Fruit fly (Drosophila melanogaster) whole organism, embryonic: ENCODE results near the gene mbc.
A peak's percentile ranks its signal among the peaks of the same experiment; 100 is the strongest.

Experiments used
- Abd-B ChIP-seq: fragments of 200-800 bp; sonication (Bioruptor generic); optimal IDR thresholded peaks from 2 replicates; lab custom pipeline; 2018; ENCODE audit warnings: missing biosample characterization, mild to moderate bottlenecking, missing genetic modification characterization, moderate library complexity
- Atf6 ChIP-seq: fragments of 200-800 bp; sonication (Bioruptor generic); IDR thresholded peaks from 2 replicates; pipeline ENCODE4 v1.3.6; 2022; ENCODE audit warnings: missing biosample characterization, missing genetic modification characterization
- BEAF-32 ChIP-seq: fragments of 200-800 bp; sonication (Bioruptor generic); optimal IDR thresholded peaks from 3 replicates; lab custom pipeline; 2017; ENCODE audit warnings: missing biosample characterization, missing genetic modification characterization, mild to moderate bottlenecking, moderate library complexity, missing genetic modification reagents
- CG10543 ChIP-seq: fragments of 200-800 bp; sonication (Bioruptor generic); optimal IDR thresholded peaks from 3 replicates; lab custom pipeline; 2017; ENCODE audit warnings: missing biosample characterization, mild to moderate bottlenecking, missing genetic modification characterization, moderate library complexity
- CG10654 ChIP-seq: fragments of 200-800 bp; sonication (Bioruptor generic); optimal IDR thresholded peaks from 2 replicates; lab custom pipeline; 2016; ENCODE audit warnings: missing biosample characterization, missing genetic modification characterization
- CG11504 ChIP-seq: fragments of 200-800 bp; sonication (Bioruptor generic); optimal IDR thresholded peaks from 3 replicates; lab custom pipeline; 2019; ENCODE audit warnings: missing biosample characterization, mild to moderate bottlenecking, missing genetic modification characterization, moderate library complexity
- CG12942 ChIP-seq: fragments of 200-800 bp; sonication (Bioruptor generic); optimal IDR thresholded peaks from 3 replicates; lab custom pipeline; 2016; ENCODE audit warnings: missing biosample characterization, missing genetic modification characterization
- CG13296 ChIP-seq: fragments of 200-800 bp; sonication (Bioruptor generic); optimal IDR thresholded peaks from 3 replicates; lab custom pipeline; 2018; ENCODE audit warnings: missing biosample characterization, mild to moderate bottlenecking, missing genetic modification characterization
- CG14014 ChIP-seq: fragments of 200-800 bp; sonication (Bioruptor generic); IDR thresholded peaks from 2 replicates; pipeline ENCODE4 v1.3.6; 2022; ENCODE audit warnings: missing biosample characterization, missing genetic modification characterization
- CG14667 ChIP-seq: fragments of 200-800 bp; sonication (Bioruptor generic); IDR thresholded peaks from 2 replicates; pipeline ENCODE4 v1.3.6; 2022; ENCODE audit warnings: missing biosample characterization, missing genetic modification characterization
- CG15269 ChIP-seq: fragments of 200-800 bp; sonication (Bioruptor generic); optimal IDR thresholded peaks from 2 replicates; lab custom pipeline; 2018; ENCODE audit warnings: missing biosample characterization, mild to moderate bottlenecking, missing genetic modification characterization, moderate library complexity
- CG17612 ChIP-seq: fragments of 200-800 bp; sonication (Bioruptor generic); IDR thresholded peaks from 2 replicates; pipeline ENCODE4 v1.3.6; 2022; ENCODE audit warnings: missing biosample characterization, missing genetic modification characterization
- CG2129 ChIP-seq: fragments of 200-800 bp; sonication (Bioruptor generic); IDR thresholded peaks from 2 replicates; pipeline ENCODE4 v1.3.6; 2022; ENCODE audit warnings: missing biosample characterization, missing genetic modification characterization; ENCODE audit not compliant: partially characterized antibody
- CG30020 ChIP-seq: fragments of 200-800 bp; optimal IDR thresholded peaks from 2 replicates; lab custom pipeline; 2019; ENCODE audit warnings: missing biosample characterization, mild to moderate bottlenecking, missing genetic modification characterization, moderate library complexity
- CG34422 ChIP-seq: fragments of 200-800 bp; sonication (Bioruptor generic); IDR thresholded peaks from 3 replicates; pipeline ENCODE4 v1.3.6; 2022; ENCODE audit warnings: missing biosample characterization, missing genetic modification characterization
- CG4854 ChIP-seq: fragments of 200-800 bp; sonication (Bioruptor generic); optimal IDR thresholded peaks from 2 replicates; lab custom pipeline; 2016; ENCODE audit warnings: missing biosample characterization, missing genetic modification characterization, inconsistent platforms
- CG5953 ChIP-seq: fragments of 200-800 bp; sonication (Bioruptor generic); IDR thresholded peaks from 2 replicates; pipeline ENCODE4 v1.3.6; 2022; ENCODE audit warnings: missing biosample characterization, missing genetic modification characterization
- CG6175 ChIP-seq: fragments of 200-800 bp; sonication (Bioruptor generic); IDR thresholded peaks from 3 replicates; pipeline ENCODE4 v1.3.6; 2022; ENCODE audit warnings: missing biosample characterization, missing genetic modification characterization
- CG6689 ChIP-seq: fragments of 200-800 bp; sonication (Bioruptor generic); IDR thresholded peaks from 2 replicates; pipeline ENCODE4 v1.3.6; 2022; ENCODE audit warnings: missing biosample characterization, missing genetic modification characterization
- CG8478 ChIP-seq: fragments of >200 bp; optimal IDR thresholded peaks from 2 replicates; lab custom pipeline; 2018
- Dad ChIP-seq: fragments of 200-800 bp; sonication (Bioruptor generic); optimal IDR thresholded peaks from 3 replicates; lab custom pipeline; 2016; ENCODE audit warnings: missing biosample characterization, missing genetic modification characterization
- Doc3 ChIP-seq: fragments of 200-800 bp; sonication (Bioruptor generic); IDR thresholded peaks from 3 replicates; pipeline ENCODE4 v1.3.6; 2022; ENCODE audit warnings: missing biosample characterization, missing genetic modification characterization; ENCODE audit not compliant: partially characterized antibody
- ERR ChIP-seq: fragments of 200-800 bp; sonication (Bioruptor generic); optimal IDR thresholded peaks from 2 replicates; lab custom pipeline; 2016; ENCODE audit warnings: missing biosample characterization, missing genetic modification characterization
- H15 ChIP-seq: fragments of 200-800 bp; sonication (Bioruptor generic); IDR thresholded peaks from 3 replicates; pipeline ENCODE4 v1.3.6; 2022; ENCODE audit warnings: missing biosample characterization, missing genetic modification characterization
- Hey ChIP-seq: fragments of 200-800 bp; sonication (Bioruptor generic); optimal IDR thresholded peaks from 3 replicates; lab custom pipeline; 2018; ENCODE audit warnings: missing biosample characterization, mild to moderate bottlenecking, missing genetic modification characterization
- Mad ChIP-seq: fragments of 200-800 bp; sonication (Bioruptor generic); optimal IDR thresholded peaks from 2 replicates; lab custom pipeline; 2016; ENCODE audit warnings: missing biosample characterization, missing genetic modification characterization
- Nf-YA ChIP-seq: fragments of 200-800 bp; sonication (Bioruptor generic); IDR thresholded peaks from 2 replicates; pipeline ENCODE4 v1.3.6; 2022; ENCODE audit warnings: missing biosample characterization, missing genetic modification characterization
- Optix ChIP-seq: fragments of 200-800 bp; sonication (Bioruptor generic); IDR thresholded peaks from 3 replicates; pipeline ENCODE4 v1.3.6; 2022; ENCODE audit warnings: missing biosample characterization, missing genetic modification characterization
- Ravus ChIP-seq: fragments of 200-800 bp; sonication (Bioruptor generic); IDR thresholded peaks from 2 replicates; pipeline ENCODE4 v1.3.6; 2022; ENCODE audit warnings: missing biosample characterization, missing genetic modification characterization
- Rx ChIP-seq: fragments of 200-800 bp; sonication (Bioruptor generic); IDR thresholded peaks from 2 replicates; pipeline ENCODE4 v1.3.6; 2022; ENCODE audit warnings: missing biosample characterization, missing genetic modification characterization
- Xbp1 ChIP-seq: fragments of 200-800 bp; sonication (Bioruptor generic); optimal IDR thresholded peaks from 3 replicates; lab custom pipeline; 2016; ENCODE audit warnings: missing biosample characterization, mild to moderate bottlenecking, missing genetic modification characterization
- ase ChIP-seq: fragments of 200-800 bp; sonication (Bioruptor generic); IDR thresholded peaks from 3 replicates; pipeline ENCODE4 v1.3.6; 2022; ENCODE audit warnings: missing biosample characterization, missing genetic modification characterization
- bowl ChIP-seq: fragments of 200-800 bp; sonication (Bioruptor generic); IDR thresholded peaks from 2 replicates; pipeline ENCODE4 v1.3.6; 2022; ENCODE audit warnings: missing biosample characterization, missing genetic modification characterization
- chm ChIP-seq: fragments of 200-800 bp; sonication (Bioruptor generic); IDR thresholded peaks from 2 replicates; pipeline ENCODE4 v1.3.6; 2022; ENCODE audit warnings: missing biosample characterization, missing genetic modification characterization
- dimm ChIP-seq: fragments of 200-800 bp; sonication (Bioruptor generic); IDR thresholded peaks from 2 replicates; pipeline ENCODE4 v1.3.6; 2022; ENCODE audit warnings: missing biosample characterization, missing genetic modification characterization
- dmrt99B ChIP-seq: fragments of 200-800 bp; sonication (Bioruptor generic); optimal IDR thresholded peaks from 2 replicates; lab custom pipeline; 2018; ENCODE audit warnings: missing biosample characterization, mild to moderate bottlenecking, missing genetic modification characterization, moderate library complexity
- exex ChIP-seq: fragments of 200-800 bp; sonication (Bioruptor generic); optimal IDR thresholded peaks from 4 replicates; lab custom pipeline; 2018; ENCODE audit warnings: missing biosample characterization, mild to moderate bottlenecking, missing genetic modification characterization, moderate library complexity
- fru ChIP-seq: fragments of >200 bp; optimal IDR thresholded peaks from 2 replicates; lab custom pipeline; 2017
- gsb ChIP-seq: fragments of 200-800 bp; sonication (Bioruptor generic); IDR thresholded peaks from 2 replicates; pipeline ENCODE4 v1.3.6; 2022; ENCODE audit warnings: missing biosample characterization, missing genetic modification characterization
- gsb-n ChIP-seq: fragments of 200-800 bp; sonication (Bioruptor generic); optimal IDR thresholded peaks from 3 replicates; lab custom pipeline; 2018; ENCODE audit warnings: missing biosample characterization, mild to moderate bottlenecking, missing genetic modification characterization
- hbn ChIP-seq: fragments of 200-800 bp; sonication (Bioruptor generic); IDR thresholded peaks from 2 replicates; pipeline ENCODE4 v1.3.6; 2022; ENCODE audit warnings: missing biosample characterization, missing genetic modification characterization; ENCODE audit not compliant: partially characterized antibody
- kah ChIP-seq: fragments of 200-800 bp; sonication (Bioruptor generic); optimal IDR thresholded peaks from 2 replicates; lab custom pipeline; 2018; ENCODE audit warnings: missing biosample characterization, mild to moderate bottlenecking, missing genetic modification characterization
- nau ChIP-seq: fragments of 200-800 bp; sonication (Bioruptor generic); optimal IDR thresholded peaks from 3 replicates; lab custom pipeline; 2017; ENCODE audit warnings: missing biosample characterization, mild to moderate bottlenecking, missing genetic modification characterization, missing genetic modification reagents
- nom ChIP-seq: fragments of 200-800 bp; sonication (Bioruptor generic); optimal IDR thresholded peaks from 2 replicates; lab custom pipeline; 2017; ENCODE audit warnings: missing biosample characterization, missing genetic modification characterization, mild to moderate bottlenecking, moderate library complexity, missing genetic modification reagents
- org-1 ChIP-seq: fragments of 200-800 bp; sonication (Bioruptor generic); optimal IDR thresholded peaks from 2 replicates; lab custom pipeline; 2017; ENCODE audit warnings: missing biosample characterization, missing genetic modification characterization
- pan ChIP-seq, 4 experiments: fragments of >200 bp in 3 of 4; fragments of 200-800 bp in 1 of 4; sonication (Bioruptor generic) in 1 of 4; optimal IDR thresholded peaks in 3 of 4; IDR thresholded peaks in 1 of 4; 2 replicates each; pipeline versions ENCODE4 v1.3.6 to Lab custom; 2017 to 2022; ENCODE audit warnings: missing biosample characterization in 2 of 4, missing genetic modification characterization in 2 of 4, mixed read lengths in 1 of 4
- pho ChIP-seq: fragments of 200-800 bp; sonication (Bioruptor generic); optimal IDR thresholded peaks from 2 replicates; lab custom pipeline; 2016; ENCODE audit warnings: missing biosample characterization, missing genetic modification characterization
- seq ChIP-seq: fragments of 200-800 bp; sonication (Bioruptor generic); IDR thresholded peaks from 2 replicates; pipeline ENCODE4 v1.3.6; 2022; ENCODE audit warnings: missing biosample characterization, missing genetic modification characterization
- sqz ChIP-seq: fragments of 200-800 bp; sonication (Bioruptor generic); optimal IDR thresholded peaks from 3 replicates; lab custom pipeline; 2018; ENCODE audit warnings: missing biosample characterization, mild to moderate bottlenecking, missing genetic modification characterization
- stc ChIP-seq: fragments of 200-800 bp; sonication (Bioruptor generic); IDR thresholded peaks from 2 replicates; pipeline ENCODE4 v1.3.6; 2022; ENCODE audit warnings: missing biosample characterization, missing genetic modification characterization
- vnd ChIP-seq: fragments of 200-800 bp; sonication (Bioruptor generic); IDR thresholded peaks from 3 replicates; pipeline ENCODE4 v1.3.6; 2022; ENCODE audit warnings: missing biosample characterization, missing genetic modification characterization; ENCODE audit not compliant: partially characterized antibody

Gene mbc

dm6 chr3R:23781466-23781935 is at the start of gene mbc, which contains the start of gene Nup98-96 (continued):
- TF ChIP-seq Doc3: no peak
- TF ChIP-seq pho: peak; percentile 95
- TF ChIP-seq CG10654 (GFP tag; lab: Kevin White, UChicago): peak; percentile 81
- no peak for TF ChIP-seq pan (optimal IDR thresholded peaks at IDR 0.05; lab: Kevin White, UChicago)
- TF ChIP-seq pan (GFP tag; optimal IDR thresholded peaks at IDR 0.05 in 1 of 2, IDR thresholded peaks at IDR 0.05 in 1 of 2): peak in 1 of 2 experiments; percentile 79
- peak; percentile 81 for TF ChIP-seq H15
- no peak for TF ChIP-seq fru (lab: Kevin White, UChicago)
- peak; percentile 74 for TF ChIP-seq Atf6 (GFP tag; lab: Robert Waterston, UW)
- TF ChIP-seq Abd-B (GFP tag; lab: Kevin White, UChicago): peak; percentile 92
- TF ChIP-seq Nf-YA (GFP tag; lab: Robert Waterston, UW): no peak
- peak; percentile 72 for TF ChIP-seq Rx (GFP tag; lab: Robert Waterston, UW)
- no peak; the same call in none of the 2 replicates for TF ChIP-seq CG5953 (GFP tag; lab: Robert Waterston, UW)
- peak; percentile 75 for TF ChIP-seq nom (GFP tag; lab: Kevin White, UChicago)
- peak; percentile 76 for TF ChIP-seq seq (GFP tag; lab: Robert Waterston, UW)
- TF ChIP-seq Xbp1 (GFP tag; lab: Kevin White, UChicago): peak; percentile 93
- TF ChIP-seq CG14667: peak; percentile 84
- peak; percentile 68 for TF ChIP-seq dimm (GFP tag; lab: Robert Waterston, UW)
- peak; percentile 66 for TF ChIP-seq exex (tag; lab: Kevin White, UChicago)
- TF ChIP-seq ERR (GFP tag; lab: Kevin White, UChicago): peak; percentile 65
- TF ChIP-seq CG13296: peak; percentile 45
- TF ChIP-seq CG14014: peak; percentile 86
- no peak for TF ChIP-seq nau (GFP tag; lab: Kevin White, UChicago)
- peak; percentile 87 for TF ChIP-seq Optix (GFP tag; lab: Robert Waterston, UW)
- TF ChIP-seq Mad (GFP tag; lab: Kevin White, UChicago): peak; percentile 86
- peak; percentile 89 for TF ChIP-seq CG12942 (GFP tag; lab: Kevin White, UChicago)
- peak; percentile 86 for TF ChIP-seq chm
- TF ChIP-seq CG6175 (GFP tag; lab: Robert Waterston, UW): peak; percentile 43; the same call in 1 of the 3 replicates
- TF ChIP-seq hbn (GFP tag; lab: Robert Waterston, UW): no peak
- peak; percentile 86 for TF ChIP-seq CG34422 (GFP tag; lab: Robert Waterston, UW)
- TF ChIP-seq CG2129: no peak
- peak; percentile 81 for TF ChIP-seq CG15269 (tag; lab: Kevin White, UChicago)
- TF ChIP-seq CG8478: no peak
- TF ChIP-seq Ravus (GFP tag; lab: Robert Waterston, UW): peak; percentile 20; the same call in 1 of the 2 replicates
- peak; percentile 73 for TF ChIP-seq ase (GFP tag; lab: Robert Waterston, UW)
- TF ChIP-seq dmrt99B (tag; lab: Kevin White, UChicago): peak; percentile 75
- TF ChIP-seq org-1: peak; percentile 30
- peak; percentile 15; the same call in 1 of the 2 replicates for TF ChIP-seq bowl (GFP tag; lab: Robert Waterston, UW)
- no peak for TF ChIP-seq CG17612 (GFP tag; lab: Robert Waterston, UW)
- TF ChIP-seq kah (GFP tag; lab: Kevin White, UChicago): peak; percentile 44
- TF ChIP-seq CG10543 (GFP tag; lab: Kevin White, UChicago): peak; percentile 89
- peak; percentile 28 for TF ChIP-seq Hey (tag; lab: Kevin White, UChicago)
- peak; percentile 78 for TF ChIP-seq CG4854 (GFP tag; lab: Kevin White, UChicago)
- peak; percentile 79 for TF ChIP-seq CG6689
- peak; percentile 85 for TF ChIP-seq CG11504 (tag; lab: Kevin White, UChicago)
- peak; percentile 85 for TF ChIP-seq Dad (GFP tag; lab: Kevin White, UChicago)
- TF ChIP-seq gsb-n (tag; lab: Kevin White, UChicago): peak; percentile 87
- TF ChIP-seq vnd (GFP tag; lab: Robert Waterston, UW): no peak
- TF ChIP-seq sqz (GFP tag; lab: Kevin White, UChicago): peak; percentile 31
- TF ChIP-seq stc: peak; percentile 62
- TF ChIP-seq CG30020 (tag; lab: Kevin White, UChicago): peak; percentile 94
- 0 out of 2 replicates have a peak, but pooled peaks have one; percentile 28 for TF ChIP-seq gsb (GFP tag; lab: Robert Waterston, UW)
- TF ChIP-seq BEAF-32: peak; percentile 80
